Worm (Caenorhabditis elegans): ENCODE data around the gene sek-6.

DNA sequence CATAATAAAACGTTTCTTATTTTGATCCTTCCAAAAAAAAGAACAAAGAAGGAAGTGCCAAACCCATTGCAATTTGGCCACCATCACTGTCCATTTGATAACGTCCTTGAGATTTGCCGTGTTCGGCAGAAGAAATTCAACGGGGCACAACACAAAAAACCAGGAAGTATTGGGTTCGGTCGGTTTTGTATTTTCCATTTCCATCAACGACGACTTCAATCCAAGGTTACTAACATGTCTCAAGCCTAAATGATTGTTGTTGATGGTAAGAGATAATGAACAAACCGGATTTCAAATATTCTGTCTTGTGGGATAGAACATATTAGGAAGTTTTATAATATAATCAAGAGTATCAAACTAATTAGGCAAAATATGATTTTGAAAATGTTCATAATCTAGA is 45.4 kb downstream of the sek-6 start:
- no peak for TF ChIP-seq ztf-23 (GFP tag; IDR thresholded peaks at IDR 0.05)
- no peak for TF ChIP-seq cog-1 (tag; optimal IDR thresholded peaks at IDR 0.05)
- TF ChIP-seq klf-2 (GFP tag; conservative IDR thresholded peaks at IDR 0.05), result no peak
- no peak for TF ChIP-seq med-1 (GFP tag; optimal IDR thresholded peaks at IDR 0.05; ENCODE audit: insufficient read depth)
- TF ChIP-seq ztf-29 (GFP tag; IDR thresholded peaks at IDR 0.05), result no peak
- TF ChIP-seq tab-1 (GFP tag; IDR thresholded peaks at IDR 0.05), result no peak
- no peak for TF ChIP-seq flt-1 (GFP tag; IDR thresholded peaks at IDR 0.05)
- TF ChIP-seq T22C8.4 (GFP tag; IDR thresholded peaks at IDR 0.05), result no peak
- no peak for TF ChIP-seq ref-1 (GFP tag; conservative IDR thresholded peaks at IDR 0.05)

Data from whole organism, midembryonic.